Fruit fly (Drosophila melanogaster): ENCODE results near the gene lok.

Gene lok

dm6 chr2L:20017055-20017454, 44.2 kb upstream of the lok start, which contains the start of gene CG43861 (continued):
- peak; percentile 35 for TF ChIP-seq Eip78C (GFP tag)

dm6 chr2L:20020091-20020490, 41.1 kb upstream of the lok start:
- TF ChIP-seq Ets21C (GFP tag; optimal IDR thresholded peaks at IDR 0.05) (no peak), CG6163 (GFP tag; IDR thresholded peaks at IDR 0.05) (no peak)

- no peak for TF ChIP-seq CG3032 (tag; optimal IDR thresholded peaks at IDR 0.05)
- no peak for TF ChIP-seq Eip93F (GFP tag; optimal IDR thresholded peaks at IDR 0.05)
- TF ChIP-seq CG9139 (GFP tag; optimal IDR thresholded peaks at IDR 0.05), result no peak
- TF ChIP-seq CG3919 (GFP tag; optimal IDR thresholded peaks at IDR 0.05), result no peak
- no peak for TF ChIP-seq CG15336 (GFP tag; IDR thresholded peaks at IDR 0.05)
- TF ChIP-seq Gug (GFP tag; IDR thresholded peaks at IDR 0.05), result no peak
- TF ChIP-seq svp (GFP tag), result no peak
- no peak for TF ChIP-seq CG6163 (GFP tag; IDR thresholded peaks at IDR 0.05)
- TF ChIP-seq lz (GFP tag; optimal IDR thresholded peaks at IDR 0.05), result no peak
- TF ChIP-seq fd85E (GFP tag; optimal IDR thresholded peaks at IDR 0.05), result no peak
These were observed 36.9 kb upstream of the lok start for dm6 chr2L:20024333-20024732.

dm6 chr2L:20025711-20026110, 35.5 kb upstream of the lok start, which contains the start of gene AANATL3:
Gene AANATL3 (minus strand): TSS chr2L:20025811.
- TF ChIP-seq Eip78C (GFP tag) (no peak), Hr39 (GFP tag; optimal IDR thresholded peaks at IDR 0.05) (no peak), dac (GFP tag; optimal IDR thresholded peaks at IDR 0.05) (no peak), pdm3 (GFP tag; optimal IDR thresholded peaks at IDR 0.05) (no peak), topi (GFP tag; optimal IDR thresholded peaks at IDR 0.05) (no peak), CG6163 (GFP tag; IDR thresholded peaks at IDR 0.05) (no peak), Lpt (GFP tag; optimal IDR thresholded peaks at IDR 0.05) (no peak), CG6792 (GFP tag; optimal IDR thresholded peaks at IDR 0.05) (no peak), Eip93F (GFP tag; optimal IDR thresholded peaks at IDR 0.05) (no peak), Ets96B (tag; optimal IDR thresholded peaks at IDR 0.05) (no peak), CG8632 (GFP tag; optimal IDR thresholded peaks at IDR 0.05) (no peak), salr (GFP tag; optimal IDR thresholded peaks at IDR 0.05) (no peak), net (GFP tag; optimal IDR thresholded peaks at IDR 0.05) (no peak), CG10669 (GFP tag; optimal IDR thresholded peaks at IDR 0.05) (no peak), CG16779 (tag; optimal IDR thresholded peaks at IDR 0.05) (no peak), CG10631 (GFP tag; optimal IDR thresholded peaks at IDR 0.05) (no peak)

dm6 chr2L:20026351-20026849, 34.8 kb upstream of the lok start:
- no peak for TF ChIP-seq Ets96B (tag; optimal IDR thresholded peaks at IDR 0.05)
- TF ChIP-seq CG11902 (GFP tag; optimal IDR thresholded peaks at IDR 0.05), result no peak
- TF ChIP-seq Met (GFP tag; optimal IDR thresholded peaks at IDR 0.05), result no peak
- no peak for TF ChIP-seq svp (GFP tag)
- TF ChIP-seq CG10631 (GFP tag; optimal IDR thresholded peaks at IDR 0.05), result no peak
- TF ChIP-seq CG3919 (GFP tag; optimal IDR thresholded peaks at IDR 0.05), result no peak

- no peak for TF ChIP-seq CG11294 (GFP tag; IDR thresholded peaks at IDR 0.05)
- peak; percentile 72 for TF ChIP-seq lz (GFP tag; optimal IDR thresholded peaks at IDR 0.05)
- TF ChIP-seq CG8319 (GFP tag; optimal IDR thresholded peaks at IDR 0.05), result peak; percentile 13
- TF ChIP-seq dac (GFP tag; optimal IDR thresholded peaks at IDR 0.05), result peak; percentile 32
- TF ChIP-seq CG6792 (GFP tag; optimal IDR thresholded peaks at IDR 0.05), result peak; percentile 77
- peak; percentile 60 for TF ChIP-seq CG7368 (GFP tag; optimal IDR thresholded peaks at IDR 0.05)
- TF ChIP-seq CG6276 (GFP tag; optimal IDR thresholded peaks at IDR 0.05), result peak; percentile 50
- TF ChIP-seq ss (GFP tag; optimal IDR thresholded peaks at IDR 0.05), result peak; percentile 64 to 86
- TF ChIP-seq CG11902 (GFP tag; optimal IDR thresholded peaks at IDR 0.05), result peak; percentile 63
- peak; percentile 81 for TF ChIP-seq OdsH (GFP tag; optimal IDR thresholded peaks at IDR 0.05)
- TF ChIP-seq svp (GFP tag), result peak; percentile 87
- TF ChIP-seq CG34406 (GFP tag; optimal IDR thresholded peaks at IDR 0.05), result peak; percentile 66
- peak; percentile 73 for TF ChIP-seq Eip75B (GFP tag; optimal IDR thresholded peaks at IDR 0.05)
- peak; percentile 53 for TF ChIP-seq Ets21C (GFP tag; optimal IDR thresholded peaks at IDR 0.05)
- peak; percentile 80 for TF ChIP-seq esn (GFP tag; optimal IDR thresholded peaks at IDR 0.05)
- 0 out of 3 replicates have a peak, but pooled peaks have one; percentile 15 for TF ChIP-seq eg (GFP tag; IDR thresholded peaks at IDR 0.05)
- TF ChIP-seq Lpt (GFP tag; optimal IDR thresholded peaks at IDR 0.05), result peak; percentile 39
- no peak for TF ChIP-seq CG6854 (GFP tag; optimal IDR thresholded peaks at IDR 0.05)
- no peak for TF ChIP-seq dsx (GFP tag; optimal IDR thresholded peaks at IDR 0.05; ENCODE audit: poor library complexity, severe bottlenecking)
- TF ChIP-seq CG32006 (GFP tag; optimal IDR thresholded peaks at IDR 0.05), result peak; percentile 89
- peak; percentile 83 for TF ChIP-seq CG10631 (GFP tag; optimal IDR thresholded peaks at IDR 0.05)
- TF ChIP-seq Sox14 (GFP tag; optimal IDR thresholded peaks at IDR 0.05), result peak; percentile 83
These were observed 33.8 kb upstream of the lok start, which contains the start of gene sNPF for dm6 chr2L:20027382-20027919. Gene sNPF (plus strand): TSS chr2L:20027915.

Measured in whole organism, prepupa.